Fruit fly (Drosophila melanogaster) whole organism: ENCODE results near the gene drm.

Experiments
- Dll ChIP-seq: fragments of >200 bp; optimal IDR thresholded peaks from 2 replicates; lab custom pipeline; 2017
- EcR ChIP-seq, 2 experiments: fragments of >200 bp; optimal IDR thresholded peaks; 2 replicates each; lab custom pipeline; 2017; ENCODE audit warnings: missing biosample characterization in 2 of 2, missing genetic modification characterization in 2 of 2, missing genetic modification reagents in 2 of 2
- pan ChIP-seq: fragments of >200 bp; optimal IDR thresholded peaks from 2 replicates; lab custom pipeline; 2017
- psq ChIP-seq: fragments of >200 bp; optimal IDR thresholded peaks from 2 replicates; lab custom pipeline; 2017
- usp ChIP-seq: fragments of >200 bp; optimal IDR thresholded peaks from 2 replicates; lab custom pipeline; 2017; ENCODE audit warnings: missing biosample characterization, missing genetic modification characterization, mixed read lengths

DNA sequence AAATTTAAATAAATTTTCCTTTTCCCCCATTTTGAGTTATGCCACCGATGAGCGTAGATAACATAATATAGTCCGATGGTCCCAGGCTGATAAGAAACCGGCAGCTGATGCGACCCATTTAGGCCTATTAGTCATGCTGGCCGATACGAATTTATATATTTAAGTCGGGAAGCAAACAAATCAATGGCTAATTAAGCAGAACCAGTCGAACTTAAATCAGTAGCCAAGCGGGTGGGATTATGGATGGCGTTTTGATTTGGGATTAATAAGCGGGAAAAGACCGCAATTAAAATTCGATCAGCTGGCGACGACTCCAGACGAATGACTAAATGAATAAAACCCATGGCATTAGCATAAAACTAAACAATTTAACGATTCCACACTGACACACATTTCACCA, 17.9 kb downstream of the drm start:
- TF ChIP-seq psq (lab: Kevin White, UChicago) (no peak), EcR (GFP tag; optimal IDR thresholded peaks at IDR 0.05; lab: Kevin White, UChicago) (no peak), usp (GFP tag; lab: Kevin White, UChicago) (no peak), Dll (lab: Kevin White, UChicago) (no peak), pan (lab: Kevin White, UChicago) (no peak)
